Worm (Caenorhabditis elegans): ENCODE data around the gene C25G4.2.

- TF ChIP-seq Y22D7AL.16 (tag; optimal IDR thresholded peaks at IDR 0.05) (no peak), dve-1 (tag; optimal IDR thresholded peaks at IDR 0.05) (no peak), pqm-1 (tag; optimal IDR thresholded peaks at IDR 0.05) (no peak), ceh-9 (tag; optimal IDR thresholded peaks at IDR 0.05) (no peak), ceh-6 (GFP tag; optimal IDR thresholded peaks at IDR 0.05) (no peak)
Measured at ce11 chrIV:12396645-12397258, 47.1 kb downstream of the C25G4.2 start.
